Fruit fly (Drosophila melanogaster) Kc167 (cell line): ENCODE results near the gene CG31103.

Experiments
- Myc ChIP-seq: fragments of >200 bp; optimal IDR thresholded peaks from 2 replicates; lab custom pipeline; 2017; ENCODE audit warnings: missing external identifiers
- Sin3A ChIP-seq: fragments of >200 bp; optimal IDR thresholded peaks from 2 replicates; lab custom pipeline; 2018; ENCODE audit warnings: missing external identifiers
- h ChIP-seq: fragments of >200 bp; optimal IDR thresholded peaks from 3 replicates; lab custom pipeline; 2018; ENCODE audit warnings: missing external identifiers
- insv ChIP-seq: fragments of >200 bp; optimal IDR thresholded peaks from 3 replicates; lab custom pipeline; 2018; ENCODE audit warnings: missing external identifiers
- psq ChIP-seq: fragments of >200 bp; optimal IDR thresholded peaks from 2 replicates; lab custom pipeline; 2017; ENCODE audit warnings: missing external identifiers
- ttk ChIP-seq: sonication (Bioruptor generic); optimal IDR thresholded peaks from 2 replicates; lab custom pipeline; 2017; ENCODE audit warnings: missing external identifiers

CG31103 gene

dm6 chr3R:25232271-25232989 is 13.3 kb downstream of the CG31103 start, which contains the start of gene Cad96Cb:
TSS of gene Cad96Cb (minus strand) at chr3R:25232321.
- TF ChIP-seq Myc (lab: Kevin White, UChicago), result no peak
- TF ChIP-seq h, result no peak
- no peak for TF ChIP-seq ttk (lab: Kevin White, UChicago)
- no peak for TF ChIP-seq insv
- TF ChIP-seq Sin3A (lab: Kevin White, UChicago), result no peak
- no peak for TF ChIP-seq psq (lab: Kevin White, UChicago)

DNA sequence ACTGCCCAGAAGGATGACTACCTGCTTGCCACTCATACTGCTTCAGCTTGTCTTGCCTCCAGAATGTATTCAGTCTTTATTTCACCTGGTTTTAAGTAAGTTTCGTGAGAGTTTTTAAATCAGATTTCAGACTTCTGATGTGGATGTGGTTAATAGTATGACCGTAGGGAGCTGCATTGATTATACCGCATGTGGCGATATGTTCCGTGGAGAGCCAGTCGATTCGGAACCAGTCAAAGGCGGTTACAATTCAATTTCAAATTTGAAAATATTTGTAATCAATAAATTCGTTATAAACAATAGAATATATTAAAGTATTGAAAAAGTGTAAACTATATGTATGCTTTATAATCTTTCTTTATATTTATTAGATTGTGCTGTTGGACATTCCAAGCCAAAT is 16.2 kb downstream of the CG31103 start, which contains the start of gene Sil1:
Gene Sil1 (minus strand): TSS at position 168 of the 400 bp plus-strand sequence.
- TF ChIP-seq psq (lab: Kevin White, UChicago) (no peak), h (no peak), ttk (lab: Kevin White, UChicago) (no peak), Myc (lab: Kevin White, UChicago) (no peak), Sin3A (lab: Kevin White, UChicago) (no peak), insv (no peak)

DNA sequence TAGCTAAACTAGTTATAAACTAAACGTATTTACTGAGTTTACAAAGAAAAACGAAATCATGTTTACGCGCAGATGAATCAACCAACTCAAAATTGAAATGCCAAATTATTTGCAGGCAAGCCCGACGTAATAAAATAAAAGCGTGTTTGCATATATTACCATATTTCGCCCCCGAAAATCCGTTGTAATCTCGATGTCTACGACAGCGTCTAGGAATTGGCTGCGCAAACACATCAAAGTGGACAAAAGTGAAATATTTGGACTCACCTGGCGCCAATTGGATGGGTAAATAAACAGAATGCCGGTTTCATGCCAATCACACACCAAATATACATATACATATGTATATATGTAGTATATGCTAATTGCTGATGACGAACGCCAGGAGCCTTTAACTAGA is 17.0 kb downstream of the CG31103 start:
- TF ChIP-seq Sin3A (lab: Kevin White, UChicago), result no peak
- no peak for TF ChIP-seq h
- no peak for TF ChIP-seq insv
- TF ChIP-seq psq (lab: Kevin White, UChicago), result no peak
- TF ChIP-seq Myc (lab: Kevin White, UChicago), result no peak

DNA sequence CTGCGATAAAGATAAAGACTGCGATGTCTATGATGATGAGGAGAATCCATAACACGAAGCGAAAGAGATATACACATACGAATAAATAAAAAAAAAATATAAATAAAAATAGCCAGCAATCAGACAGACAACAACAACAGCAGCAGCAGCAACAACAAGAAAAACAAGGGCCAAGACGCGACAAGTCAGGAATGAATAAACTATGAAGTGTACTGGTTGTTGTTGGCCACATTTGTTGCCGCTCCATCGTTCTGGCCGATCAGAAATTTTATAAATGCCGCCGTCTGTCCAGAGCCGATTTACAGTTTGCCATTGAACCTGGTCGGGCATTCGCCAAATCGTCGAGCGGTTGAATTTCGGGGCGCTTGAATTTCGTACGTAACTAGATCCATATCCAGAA is 18.2 kb downstream of the CG31103 start, which contains the start of gene Jhbp7:
Gene Jhbp7 (plus strand): TSS at position 301 of the 400 bp plus-strand sequence.
- no peak for TF ChIP-seq h
- TF ChIP-seq Myc (lab: Kevin White, UChicago), result no peak
- TF ChIP-seq Sin3A (lab: Kevin White, UChicago), result no peak
- no peak for TF ChIP-seq psq (lab: Kevin White, UChicago)
- no peak for TF ChIP-seq insv
- TF ChIP-seq ttk (lab: Kevin White, UChicago), result no peak

DNA sequence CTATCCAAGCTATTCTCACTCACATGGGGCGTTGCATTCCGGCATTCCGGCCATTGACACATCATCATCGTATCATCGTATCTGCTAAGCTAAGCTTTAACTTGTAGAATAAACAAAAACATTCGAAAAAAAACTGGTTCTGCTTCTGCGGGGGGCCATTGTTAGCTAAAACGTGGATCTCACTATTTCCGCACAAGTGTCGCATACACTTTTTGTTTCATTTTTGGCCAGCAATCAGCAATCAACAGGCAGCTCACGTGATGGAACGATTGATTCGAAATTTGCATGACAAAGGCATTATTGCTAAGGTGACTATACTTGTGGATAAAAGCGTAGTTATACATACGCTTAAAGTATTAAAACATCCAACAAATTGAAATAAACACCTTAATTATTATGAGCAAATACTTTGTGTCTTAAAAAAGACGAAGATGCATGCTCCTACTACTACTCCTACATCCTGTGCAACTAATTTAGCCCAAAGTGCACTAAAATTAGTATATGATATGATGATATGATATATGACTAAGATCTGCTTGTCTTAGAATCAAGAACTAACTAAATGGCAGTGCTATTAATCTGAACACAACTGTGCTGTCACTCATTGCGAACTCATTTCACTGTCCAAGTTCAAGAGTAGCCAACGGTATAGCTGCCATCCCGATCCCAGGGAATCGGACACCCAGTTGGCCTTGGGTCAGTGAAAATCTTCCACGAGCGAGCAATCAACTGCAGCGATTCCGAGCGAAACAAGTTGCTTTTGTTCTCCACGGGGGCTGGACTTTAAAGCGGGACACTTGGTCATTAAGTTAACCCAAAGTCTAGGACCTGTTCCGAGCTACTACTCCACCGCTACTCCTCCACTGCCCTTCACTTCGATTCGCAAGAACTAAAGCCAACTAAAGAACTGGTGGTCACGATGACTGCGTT is 19.9 kb downstream of the CG31103 start:
- TF ChIP-seq insv (no peak), ttk (lab: Kevin White, UChicago) (no peak), Sin3A (lab: Kevin White, UChicago) (no peak), Myc (lab: Kevin White, UChicago) (no peak), h (no peak), psq (lab: Kevin White, UChicago) (no peak)

DNA sequence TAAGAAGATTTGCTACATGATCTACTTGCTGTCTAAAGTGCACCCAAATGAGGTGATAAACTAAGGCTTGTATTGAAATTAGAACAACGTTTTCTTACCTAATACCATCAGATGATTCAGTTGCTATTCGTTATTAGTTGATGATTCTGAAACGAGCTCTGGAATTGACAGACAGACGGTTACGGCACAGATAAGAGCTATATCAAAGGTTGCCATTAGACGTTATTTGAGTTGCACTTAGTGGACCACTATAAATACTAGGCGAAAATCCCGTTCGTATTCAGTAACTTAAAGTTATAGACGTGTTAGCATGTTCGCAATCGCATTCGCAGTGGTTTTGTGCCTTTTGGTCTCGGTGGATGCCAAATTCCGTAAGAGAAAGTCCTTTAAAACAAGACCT is 20.8 kb downstream of the CG31103 start, which contains the start of gene to:
Gene to (plus strand): TSS at position 301 of the 400 bp plus-strand sequence.
- no peak for TF ChIP-seq h
- no peak for TF ChIP-seq insv
- TF ChIP-seq Sin3A (lab: Kevin White, UChicago), result no peak
- TF ChIP-seq Myc (lab: Kevin White, UChicago), result no peak
- TF ChIP-seq psq (lab: Kevin White, UChicago), result no peak
- no peak for TF ChIP-seq ttk (lab: Kevin White, UChicago)

DNA sequence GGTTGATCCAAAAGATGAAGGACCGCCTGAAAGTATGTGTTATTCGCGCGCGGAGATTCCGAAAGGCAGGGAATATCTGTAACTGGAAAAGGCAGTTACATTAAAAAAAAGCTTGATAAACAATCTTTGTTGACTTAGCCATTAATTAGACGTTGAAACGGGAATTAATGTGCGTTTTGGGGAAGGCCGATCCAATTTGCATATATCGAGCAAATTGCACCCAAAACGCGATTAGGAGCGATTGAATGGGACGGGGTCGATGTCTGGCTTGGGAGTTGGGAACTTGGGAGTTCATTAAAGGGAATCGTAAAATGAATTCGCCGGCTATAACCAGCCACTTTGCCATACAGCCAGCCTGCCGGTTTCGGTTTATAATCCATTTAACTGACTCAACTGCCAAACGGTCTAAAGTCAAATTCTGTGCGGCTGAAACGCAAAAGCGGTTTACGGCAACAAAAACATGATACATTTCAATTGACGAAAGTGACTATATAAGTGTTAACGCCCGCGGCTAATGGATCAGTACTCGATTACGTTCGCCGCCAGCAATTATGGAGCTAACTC is 22.5 kb downstream of the CG31103 start, which contains the start of gene CG11854:
Gene CG11854 (plus strand): TSS at position 514 of the 564 bp plus-strand sequence.
- TF ChIP-seq h (no peak), Myc (lab: Kevin White, UChicago) (no peak), ttk (lab: Kevin White, UChicago) (no peak), insv (no peak), psq (lab: Kevin White, UChicago) (no peak), Sin3A (lab: Kevin White, UChicago) (no peak)

DNA sequence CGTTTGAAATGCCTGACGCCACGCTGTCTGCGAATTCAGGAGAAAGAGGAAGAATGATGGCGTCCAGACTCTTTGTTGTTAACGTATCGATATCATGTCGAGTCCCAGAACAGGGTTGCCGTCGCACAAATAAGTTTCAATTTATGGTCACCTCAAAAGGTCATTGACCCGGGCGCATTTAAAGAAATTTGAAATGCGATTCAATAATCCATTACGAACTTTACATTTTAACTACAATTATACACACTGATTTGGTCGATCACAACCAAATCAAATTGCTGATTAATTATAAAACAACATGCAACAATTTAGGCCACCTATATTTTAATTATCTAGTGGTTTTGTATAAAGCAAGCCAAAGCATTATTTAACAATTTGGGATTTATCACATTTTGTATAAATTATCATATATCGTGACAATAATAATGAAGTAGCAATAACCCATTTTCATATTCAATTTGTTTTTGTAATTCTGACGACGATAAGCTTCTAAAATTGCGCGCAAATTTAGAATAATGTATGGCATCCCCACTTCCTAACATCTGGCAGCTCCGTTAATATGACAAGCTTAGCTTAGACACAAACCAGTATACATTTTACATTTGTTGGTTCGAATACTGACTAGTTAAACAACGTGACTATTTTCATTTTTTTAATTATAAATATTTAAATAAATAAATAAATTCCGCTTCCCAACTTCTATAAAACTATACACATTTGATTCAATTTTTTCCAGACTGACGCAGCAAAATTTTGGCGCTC is 26.1 kb downstream of the CG31103 start, which contains the start of gene bam:
Gene bam (minus strand): TSS at position 58 of the 762 bp plus-strand sequence.
- TF ChIP-seq Sin3A (lab: Kevin White, UChicago), result no peak
- no peak for TF ChIP-seq psq (lab: Kevin White, UChicago)
- TF ChIP-seq ttk (lab: Kevin White, UChicago), result no peak
- no peak for TF ChIP-seq h
- no peak for TF ChIP-seq Myc (lab: Kevin White, UChicago)
- TF ChIP-seq insv, result no peak

- no peak for TF ChIP-seq h
- TF ChIP-seq insv, result no peak
- TF ChIP-seq Myc (lab: Kevin White, UChicago), result no peak
- TF ChIP-seq Sin3A (lab: Kevin White, UChicago), result no peak
- no peak for TF ChIP-seq psq (lab: Kevin White, UChicago)
- TF ChIP-seq ttk (lab: Kevin White, UChicago), result no peak
Measured at dm6 chr3R:25247379-25247869, 28.3 kb downstream of the CG31103 start, which contains the start of the genes RpS27 and Nup37. TSS of gene RpS27 (minus strand) at chr3R:25247514. TSS of gene Nup37 (plus strand) at chr3R:25247658.
